Fruit fly (Drosophila melanogaster): Measurements from ENCODE around the gene CG13937.

CG13937 gene

dm6 chr3L:1868841-1869240 is 14.0 kb downstream of the CG13937 start (continued):
- no peak for TF ChIP-seq ken (GFP tag; IDR thresholded peaks at IDR 0.05)
- no peak for TF ChIP-seq CG12104 (GFP tag; optimal IDR thresholded peaks at IDR 0.05)
- no peak for TF ChIP-seq sqz (GFP tag; optimal IDR thresholded peaks at IDR 0.05)
- TF ChIP-seq oc (tag; optimal IDR thresholded peaks at IDR 0.05), result no peak
- no peak for TF ChIP-seq gce (GFP tag; IDR thresholded peaks at IDR 0.05)
- TF ChIP-seq bsh (GFP tag; optimal IDR thresholded peaks at IDR 0.05), result no peak
- no peak for TF ChIP-seq CG3995 (GFP tag; optimal IDR thresholded peaks at IDR 0.05)
- TF ChIP-seq ci (GFP tag; IDR thresholded peaks at IDR 0.05), result no peak
- peak; percentile 64 for TF ChIP-seq CG2712 (tag; optimal IDR thresholded peaks at IDR 0.05)
- TF ChIP-seq Abd-B (GFP tag; optimal IDR thresholded peaks at IDR 0.05), result no peak
- no peak for TF ChIP-seq salm (tag; optimal IDR thresholded peaks at IDR 0.05)
- TF ChIP-seq CG32767 (GFP tag; IDR thresholded peaks at IDR 0.05), result no peak
- TF ChIP-seq nom (GFP tag; optimal IDR thresholded peaks at IDR 0.05), result no peak
- TF ChIP-seq CG8089 (GFP tag; optimal IDR thresholded peaks at IDR 0.05), result no peak
- no peak for TF ChIP-seq CG13624 (GFP tag; optimal IDR thresholded peaks at IDR 0.05)
- TF ChIP-seq bowl (GFP tag; IDR thresholded peaks at IDR 0.05), result no peak
- TF ChIP-seq Asciz (GFP tag; optimal IDR thresholded peaks at IDR 0.05), result peak; percentile 36
- no peak for TF ChIP-seq HLH54F (GFP tag; optimal IDR thresholded peaks at IDR 0.05)
- TF ChIP-seq unpg (GFP tag; optimal IDR thresholded peaks at IDR 0.05), result no peak
- TF ChIP-seq HmgZ (tag; optimal IDR thresholded peaks at IDR 0.05), result no peak
- TF ChIP-seq toy (GFP tag; IDR thresholded peaks at IDR 0.05), result no peak
- TF ChIP-seq bbx (GFP tag; IDR thresholded peaks at IDR 0.05; ENCODE audit: partially characterized antibody), result no peak
- TF ChIP-seq CG9437 (GFP tag; optimal IDR thresholded peaks at IDR 0.05), result no peak
- no peak for TF ChIP-seq pb (GFP tag; optimal IDR thresholded peaks at IDR 0.05)
- TF ChIP-seq CG18476 (GFP tag; optimal IDR thresholded peaks at IDR 0.05), result no peak
- no peak for TF ChIP-seq NK7.1 (GFP tag; optimal IDR thresholded peaks at IDR 0.05)
- TF ChIP-seq lmd (GFP tag; IDR thresholded peaks at IDR 0.05), result peak; percentile 80
- TF ChIP-seq CG34224 (GFP tag; IDR thresholded peaks at IDR 0.05; ENCODE audit: partially characterized antibody), result no peak
- no peak for TF ChIP-seq CG6254 (GFP tag; optimal IDR thresholded peaks at IDR 0.05)
- no peak for TF ChIP-seq CG12659 (GFP tag; optimal IDR thresholded peaks at IDR 0.05)
- no peak for TF ChIP-seq bab2 (GFP tag; optimal IDR thresholded peaks at IDR 0.05)
- TF ChIP-seq Rx (GFP tag; IDR thresholded peaks at IDR 0.05), result no peak; the same call in 1 of the 2 replicates
- TF ChIP-seq CG13775 (GFP tag; optimal IDR thresholded peaks at IDR 0.05), result no peak
- TF ChIP-seq yki (optimal IDR thresholded peaks at IDR 0.05), result no peak
- TF ChIP-seq caup (GFP tag; optimal IDR thresholded peaks at IDR 0.05; ENCODE audit: severe bottlenecking), result no peak
- no peak for TF ChIP-seq pzg (GFP tag; optimal IDR thresholded peaks at IDR 0.05)
- TF ChIP-seq CHES-1-like (GFP tag; optimal IDR thresholded peaks at IDR 0.05), result no peak
- TF ChIP-seq PHDP (tag; optimal IDR thresholded peaks at IDR 0.05), result no peak
- TF ChIP-seq C15 (GFP tag; IDR thresholded peaks at IDR 0.05), result no peak
- no peak for TF ChIP-seq Aef1 (GFP tag; IDR thresholded peaks at IDR 0.05)
- TF ChIP-seq insv (GFP tag; optimal IDR thresholded peaks at IDR 0.05), result no peak
- TF ChIP-seq Atf3 (GFP tag; optimal IDR thresholded peaks at IDR 0.05), result no peak
- TF ChIP-seq CG1233 (GFP tag; optimal IDR thresholded peaks at IDR 0.05), result peak; percentile 50
- TF ChIP-seq H2.0 (GFP tag; IDR thresholded peaks at IDR 0.05), result no peak
- no peak for TF ChIP-seq gt (GFP tag; IDR thresholded peaks at IDR 0.05)
- peak; percentile 40; the same call in 1 of the 2 replicates for TF ChIP-seq ssp (GFP tag; IDR thresholded peaks at IDR 0.05)
- TF ChIP-seq sens-2 (GFP tag; IDR thresholded peaks at IDR 0.05), result no peak
- TF ChIP-seq CG1603 (tag; optimal IDR thresholded peaks at IDR 0.05), result no peak
- TF ChIP-seq tgo (GFP tag; IDR thresholded peaks at IDR 0.05), result peak; percentile 63
- TF ChIP-seq MTF-1 (GFP tag; optimal IDR thresholded peaks at IDR 0.05; ENCODE audit: borderline replicate concordance), result no peak
- TF ChIP-seq CG18619 (GFP tag; optimal IDR thresholded peaks at IDR 0.05), result no peak
- no peak for TF ChIP-seq CG9609 (GFP tag; optimal IDR thresholded peaks at IDR 0.05)

All from whole organism, embryonic.